Fruit fly (Drosophila melanogaster) whole organism, adult: ENCODE measurements around the gene CG13083.

ENCODE experiments used
- CG11617 ChIP-seq: fragments of 200-800 bp; sonication (Bioruptor generic); optimal IDR thresholded peaks from 2 replicates; lab custom pipeline; 2017; ENCODE audit warnings: mild to moderate bottlenecking, missing biosample characterization, missing genetic modification reagents, missing genetic modification characterization
- CG14711 ChIP-seq: fragments of 200-800 bp; sonication (Bioruptor generic); optimal IDR thresholded peaks from 2 replicates; lab custom pipeline; 2018; ENCODE audit warnings: missing biosample characterization, mild to moderate bottlenecking, missing genetic modification characterization, moderate library complexity
- CG5204 ChIP-seq: fragments of 200-800 bp; sonication (Bioruptor generic); optimal IDR thresholded peaks from 2 replicates; lab custom pipeline; 2016; ENCODE audit warnings: missing biosample characterization, missing genetic modification characterization
- ovo ChIP-seq: fragments of 200-800 bp; sonication (Bioruptor generic); optimal IDR thresholded peaks from 2 replicates; lab custom pipeline; 2016; ENCODE audit warnings: missing biosample characterization, missing genetic modification characterization
- tj ChIP-seq: fragments of 200-800 bp; sonication (Bioruptor generic); optimal IDR thresholded peaks from 3 replicates; lab custom pipeline; 2017; ENCODE audit warnings: missing biosample characterization, mild to moderate bottlenecking, missing genetic modification characterization, moderate library complexity
- toe ChIP-seq: fragments of 200-800 bp; sonication (Bioruptor generic); optimal IDR thresholded peaks from 2 replicates; lab custom pipeline; 2016; ENCODE audit warnings: missing biosample characterization, missing genetic modification characterization

DNA sequence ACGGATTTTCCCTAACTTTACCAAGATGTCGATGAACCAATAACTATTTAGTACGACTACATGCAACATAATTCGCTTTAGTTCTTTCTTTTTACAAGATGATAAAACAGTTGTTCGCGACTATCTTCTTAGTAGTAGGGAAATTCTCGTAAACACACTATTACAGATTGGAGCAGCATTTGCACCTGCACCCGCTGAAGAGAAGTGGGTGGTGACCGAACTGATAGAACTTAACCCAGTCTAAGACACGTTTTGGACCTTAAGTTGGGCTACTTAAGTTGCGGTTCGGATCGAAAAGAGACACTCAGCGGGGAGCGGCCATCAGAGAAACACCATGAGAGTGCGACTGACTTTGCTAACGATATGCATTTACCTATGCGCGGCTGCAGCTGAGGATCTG, at the start of gene CG13083:
- no peak for TF ChIP-seq tj
- TF ChIP-seq toe (GFP tag; lab: Kevin White, UChicago): no peak
- no peak for TF ChIP-seq CG14711
- TF ChIP-seq ovo (GFP tag; lab: Kevin White, UChicago): no peak
- no peak for TF ChIP-seq CG5204 (GFP tag; lab: Kevin White, UChicago)
- no peak for TF ChIP-seq CG11617 (GFP tag; lab: Kevin White, UChicago)
